Fruit fly (Drosophila melanogaster): Measurements from ENCODE around the gene mtg.

mtg gene

DNA sequence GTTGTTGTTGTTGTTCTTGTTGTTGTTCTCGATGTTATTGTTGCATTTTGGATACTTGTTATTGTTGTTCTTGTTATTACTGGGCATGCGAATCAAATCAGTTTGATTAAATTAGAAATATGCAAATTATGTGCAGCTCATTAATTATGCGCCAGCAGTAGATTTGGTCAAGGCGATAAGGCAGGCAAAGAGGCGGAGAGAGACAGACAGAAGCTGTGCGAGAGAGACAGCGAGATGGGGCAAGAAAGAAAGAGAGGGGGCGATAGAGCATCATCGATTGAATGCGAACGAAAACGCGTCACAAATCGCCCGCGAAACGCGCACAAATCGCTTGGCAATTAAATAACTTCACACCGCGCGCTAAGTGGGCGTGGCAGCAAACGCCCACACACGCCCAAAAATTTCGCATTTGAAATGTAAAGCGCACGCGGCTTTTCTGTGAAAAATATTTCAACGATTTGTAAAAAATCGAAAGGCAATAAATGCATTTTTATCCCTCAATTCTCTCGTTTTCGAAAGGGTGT lies 27.2 kb upstream of the mtg start (continued):
- peak; percentile 58 for TF ChIP-seq CG1832 (GFP tag; optimal IDR thresholded peaks at IDR 0.05)
- no peak for TF ChIP-seq CG17568 (GFP tag; optimal IDR thresholded peaks at IDR 0.05)
- TF ChIP-seq CG11456 (GFP tag; IDR thresholded peaks at IDR 0.05): no peak
- TF ChIP-seq esg (GFP tag; conservative IDR thresholded peaks at IDR 0.05): no peak
- TF ChIP-seq Ravus (GFP tag; IDR thresholded peaks at IDR 0.05): no peak
- peak; percentile 42 for TF ChIP-seq Nf-YC (tag; optimal IDR thresholded peaks at IDR 0.05)
- no peak for TF ChIP-seq CG12769 (tag; optimal IDR thresholded peaks at IDR 0.05)
- TF ChIP-seq grn (GFP tag; optimal IDR thresholded peaks at IDR 0.05): peak; percentile 67
- no peak for TF ChIP-seq CG15696 (tag; optimal IDR thresholded peaks at IDR 0.05)
- TF ChIP-seq sqz (GFP tag; optimal IDR thresholded peaks at IDR 0.05): no peak
- no peak for TF ChIP-seq CG13287 (GFP tag; IDR thresholded peaks at IDR 0.05; ENCODE audit: partially characterized antibody)
- no peak for TF ChIP-seq CG8944 (GFP tag; optimal IDR thresholded peaks at IDR 0.05)

DNA sequence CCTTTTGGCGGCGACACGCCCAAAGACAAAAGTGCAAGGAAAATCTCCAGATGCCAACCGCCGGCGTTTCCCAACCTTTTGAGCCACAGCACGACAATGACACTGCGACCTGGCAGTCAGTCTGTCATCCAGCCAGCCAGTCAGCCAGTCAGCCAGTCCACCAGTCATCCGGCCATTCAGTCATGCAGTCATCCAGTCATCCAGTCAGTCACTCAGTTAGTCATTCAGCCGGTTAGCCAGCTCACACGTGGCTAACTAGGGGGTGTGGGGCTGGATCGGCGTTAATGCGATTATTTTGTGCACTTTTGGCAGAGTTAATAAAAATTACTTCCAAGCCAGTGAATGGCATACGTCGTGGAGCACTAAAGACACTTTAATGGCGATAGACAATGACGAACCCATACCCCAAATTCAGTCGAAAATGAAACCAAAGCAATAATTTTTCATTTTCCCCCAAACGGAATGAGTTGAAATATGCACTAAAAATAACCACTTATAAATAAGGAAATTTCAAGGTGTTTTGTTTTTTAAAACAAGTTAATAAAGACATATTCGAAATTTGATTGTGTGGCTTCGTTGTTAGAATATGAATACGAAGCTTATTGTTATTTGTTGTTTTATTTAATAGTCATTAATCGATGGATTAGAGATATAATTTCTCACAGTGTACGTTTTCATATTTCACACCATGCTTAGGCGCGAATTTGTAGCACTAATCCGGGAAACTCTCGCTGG lies 25.4 kb upstream of the mtg start:
- TF ChIP-seq Rfx (GFP tag; IDR thresholded peaks at IDR 0.05): no peak
- TF ChIP-seq CHES-1-like (GFP tag; optimal IDR thresholded peaks at IDR 0.05): no peak
- TF ChIP-seq nerfin-1 (tag; optimal IDR thresholded peaks at IDR 0.05): no peak
- TF ChIP-seq H2.0 (GFP tag; IDR thresholded peaks at IDR 0.05): no peak
- TF ChIP-seq CG9609 (GFP tag; optimal IDR thresholded peaks at IDR 0.05): no peak
- no peak for TF ChIP-seq CG1647 (GFP tag; optimal IDR thresholded peaks at IDR 0.05)
- TF ChIP-seq Blimp-1 (GFP tag; optimal IDR thresholded peaks at IDR 0.05): peak; percentile 31
- TF ChIP-seq CG2116 (GFP tag; optimal IDR thresholded peaks at IDR 0.05): no peak
- TF ChIP-seq sqz (GFP tag; optimal IDR thresholded peaks at IDR 0.05): no peak
- peak; percentile 48 for TF ChIP-seq CG2712 (tag; optimal IDR thresholded peaks at IDR 0.05)
- peak; percentile 53 for TF ChIP-seq CG18262 (tag; optimal IDR thresholded peaks at IDR 0.05)
- no peak for TF ChIP-seq CG6175 (GFP tag; IDR thresholded peaks at IDR 0.05)
- 0 out of 2 replicates have a peak, but pooled peaks have one; percentile 4 for TF ChIP-seq klu (GFP tag; IDR thresholded peaks at IDR 0.05)
- TF ChIP-seq CG7786 (GFP tag; optimal IDR thresholded peaks at IDR 0.05): no peak
- peak; percentile 51 for TF ChIP-seq CG10979 (tag; optimal IDR thresholded peaks at IDR 0.05)
- peak; percentile 11 for TF ChIP-seq CG9727 (GFP tag; optimal IDR thresholded peaks at IDR 0.05)
- no peak for TF ChIP-seq toy (GFP tag; IDR thresholded peaks at IDR 0.05)
- TF ChIP-seq lov (optimal IDR thresholded peaks at IDR 0.05): no peak
- TF ChIP-seq lov (GFP tag; IDR thresholded peaks at IDR 0.05): no peak
- no peak for TF ChIP-seq gcm2 (GFP tag; optimal IDR thresholded peaks at IDR 0.05)
- TF ChIP-seq HLH54F (GFP tag; optimal IDR thresholded peaks at IDR 0.05): no peak
- TF ChIP-seq CG7987 (GFP tag; optimal IDR thresholded peaks at IDR 0.05): no peak
- peak; percentile 15 for TF ChIP-seq Spps (tag; optimal IDR thresholded peaks at IDR 0.05)
- peak; percentile 39; the same call in 1 of the 2 replicates for TF ChIP-seq CG31441 (GFP tag; IDR thresholded peaks at IDR 0.05)
- TF ChIP-seq CG11247 (GFP tag; IDR thresholded peaks at IDR 0.05): no peak
- no peak for TF ChIP-seq YL-1 (GFP tag; optimal IDR thresholded peaks at IDR 0.05)
- peak; percentile 28 for TF ChIP-seq CG14710 (tag; optimal IDR thresholded peaks at IDR 0.05)
- no peak for TF ChIP-seq kni (GFP tag; optimal IDR thresholded peaks at IDR 0.05)
- TF ChIP-seq cad (GFP tag; optimal IDR thresholded peaks at IDR 0.05): no peak
- no peak for TF ChIP-seq CG12104 (GFP tag; optimal IDR thresholded peaks at IDR 0.05)
- TF ChIP-seq otp (GFP tag; IDR thresholded peaks at IDR 0.05): no peak
- TF ChIP-seq fd3F (GFP tag; optimal IDR thresholded peaks at IDR 0.05): no peak
- no peak for TF ChIP-seq Dref (GFP tag; IDR thresholded peaks at IDR 0.05)
- no peak for TF ChIP-seq bcd (GFP tag; optimal IDR thresholded peaks at IDR 0.05)
- TF ChIP-seq CG7271 (tag; optimal IDR thresholded peaks at IDR 0.05): no peak
- no peak for TF ChIP-seq CG7928 (GFP tag; optimal IDR thresholded peaks at IDR 0.05)
- TF ChIP-seq CG17912 (GFP tag; optimal IDR thresholded peaks at IDR 0.05): no peak
- TF ChIP-seq CG13123 (GFP tag; optimal IDR thresholded peaks at IDR 0.05): no peak

All from whole organism, embryonic.